Worm (Caenorhabditis elegans) whole organism, L2 larva: ENCODE results near the gene suf-1.

Experiments
- elt-3 ChIP-seq: sonication (generic microtip); optimal IDR thresholded peaks from 2 replicates; lab custom pipeline; 2017; ENCODE audit warnings: missing biosample characterization, missing genetic modification characterization
- nhr-12 ChIP-seq: fragments of 150-350 bp; optimal IDR thresholded peaks from 2 replicates; lab custom pipeline; 2014; ENCODE audit warnings: missing biosample characterization, missing genetic modification characterization
- nhr-21 ChIP-seq: fragments of 150-350 bp; optimal IDR thresholded peaks from 2 replicates; lab custom pipeline; 2014; ENCODE audit warnings: missing biosample characterization, missing genetic modification characterization
- nhr-23 ChIP-seq: fragments of 150-350 bp; optimal IDR thresholded peaks from 2 replicates; lab custom pipeline; 2014; ENCODE audit warnings: missing biosample characterization, missing genetic modification reagents, missing genetic modification characterization
- skn-1 ChIP-seq: sonication (generic microtip); optimal IDR thresholded peaks from 2 replicates; lab custom pipeline; 2017; ENCODE audit warnings: missing biosample characterization, missing genetic modification characterization

DNA sequence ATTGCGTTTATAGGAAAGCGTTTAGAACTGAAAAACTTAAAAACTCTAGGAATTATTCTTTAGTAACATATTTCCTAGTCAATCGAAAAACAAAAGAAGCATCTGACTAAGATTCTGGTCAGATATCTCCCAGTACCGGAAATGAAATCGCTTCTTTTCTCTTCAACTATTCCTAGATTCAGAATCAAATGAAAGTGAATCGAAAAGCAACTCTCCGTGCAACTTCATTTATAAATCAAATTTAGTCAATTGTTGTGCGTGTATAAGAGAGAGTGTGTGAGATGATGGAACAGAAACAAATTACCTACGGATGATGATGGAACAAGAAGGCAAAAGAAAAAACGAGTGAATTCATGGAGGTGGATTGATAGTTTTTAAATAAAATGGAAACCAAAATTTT lies 44.5 kb upstream of the suf-1 start:
- TF ChIP-seq skn-1 (tag; lab: Kevin White, UChicago), result no peak
- no peak for TF ChIP-seq nhr-12 (tag; lab: Kevin White, UChicago)
- TF ChIP-seq elt-3 (tag; lab: Kevin White, UChicago), result no peak
- TF ChIP-seq nhr-23 (tag; lab: Kevin White, UChicago), result no peak
- no peak for TF ChIP-seq nhr-21 (tag; lab: Kevin White, UChicago)
